Worm (Caenorhabditis elegans): ENCODE measurements around the gene nas-9.

ce11 chrV:4865364-4865763, 25.6 kb upstream of the nas-9 start, which contains the start of gene srd-32:
- TF ChIP-seq nhr-237 (tag; optimal IDR thresholded peaks at IDR 0.05) (no peak), ztf-11 (tag; optimal IDR thresholded peaks at IDR 0.05) (no peak), aly-2 (tag; optimal IDR thresholded peaks at IDR 0.05) (no peak), egl-27 (tag; optimal IDR thresholded peaks at IDR 0.05) (no peak), Y116A8C.19 (tag; optimal IDR thresholded peaks at IDR 0.05; ENCODE audit: borderline replicate concordance) (no peak), nhr-77 (tag; optimal IDR thresholded peaks at IDR 0.05) (no peak)

Measured in whole organism, L1 larva.